Fruit fly (Drosophila melanogaster): ENCODE data around the gene CG32797.

CG32797 gene

DNA sequence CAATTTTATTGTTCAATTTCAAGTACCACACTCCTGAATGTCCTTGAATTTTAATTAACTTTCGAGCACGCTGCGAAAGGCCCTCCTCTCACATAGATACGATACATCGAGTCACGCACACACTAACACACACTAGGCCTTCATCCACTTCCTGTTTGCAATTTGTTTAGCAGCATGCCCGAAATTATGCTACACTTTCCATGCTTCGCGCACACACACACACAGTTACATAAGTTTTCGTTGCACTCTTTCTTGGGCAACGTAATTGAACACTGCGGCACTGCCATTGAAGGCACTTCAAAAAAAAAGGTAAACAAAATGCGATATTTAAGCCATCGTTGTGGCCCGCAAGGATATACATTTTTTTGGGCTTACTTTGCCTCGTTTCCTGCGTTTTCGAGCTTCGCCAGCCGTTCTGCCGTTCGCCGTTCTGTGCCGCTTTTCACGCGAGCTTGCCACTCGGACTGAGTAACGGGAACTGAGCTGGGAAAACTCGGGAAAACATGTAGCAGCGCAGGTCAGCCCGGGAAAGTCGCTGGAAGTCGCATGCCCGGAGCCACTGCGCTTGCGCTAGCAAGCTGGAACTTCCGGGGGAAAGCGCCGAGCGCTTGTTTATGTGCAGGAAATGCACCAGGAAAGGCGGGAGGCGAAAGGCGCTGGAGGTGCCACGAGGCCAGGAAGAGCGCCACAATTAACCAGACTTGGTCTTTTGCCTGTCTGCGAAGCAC, 42.4 kb downstream of the CG32797 start:
- TF ChIP-seq CG6792 (GFP tag; optimal IDR thresholded peaks at IDR 0.05) (peak; percentile 4), CG10631 (GFP tag; optimal IDR thresholded peaks at IDR 0.05) (no peak), pdm3 (GFP tag; optimal IDR thresholded peaks at IDR 0.05) (peak; percentile 6), achi (GFP tag; optimal IDR thresholded peaks at IDR 0.05) (peak; percentile 23), Met (GFP tag; optimal IDR thresholded peaks at IDR 0.05) (peak; percentile 12), spab (GFP tag; optimal IDR thresholded peaks at IDR 0.05) (no peak), net (GFP tag; optimal IDR thresholded peaks at IDR 0.05) (peak; percentile 11), CG1621 (tag; optimal IDR thresholded peaks at IDR 0.05) (no peak), fd59A (GFP tag; optimal IDR thresholded peaks at IDR 0.05) (peak; percentile 11), OdsH (GFP tag; optimal IDR thresholded peaks at IDR 0.05) (peak; percentile 13), Eip75B (GFP tag; optimal IDR thresholded peaks at IDR 0.05) (peak; percentile 21), CG6854 (GFP tag; optimal IDR thresholded peaks at IDR 0.05) (peak; percentile 17), topi (GFP tag; optimal IDR thresholded peaks at IDR 0.05) (no peak), CG6163 (GFP tag; IDR thresholded peaks at IDR 0.05) (peak; percentile 39; the same call in 1 of the 3 replicates), CG34406 (GFP tag; optimal IDR thresholded peaks at IDR 0.05) (peak; percentile 48), lz (GFP tag; optimal IDR thresholded peaks at IDR 0.05) (peak; percentile 11), Eip78C (GFP tag) (peak; percentile 74), eg (GFP tag; IDR thresholded peaks at IDR 0.05) (0 out of 3 replicates have a peak, but pooled peaks have one; percentile 35), CG9139 (GFP tag; optimal IDR thresholded peaks at IDR 0.05) (peak; percentile 7), CG8632 (GFP tag; optimal IDR thresholded peaks at IDR 0.05) (peak; percentile 9), Sox102F (GFP tag; optimal IDR thresholded peaks at IDR 0.05) (no peak), ss (GFP tag; optimal IDR thresholded peaks at IDR 0.05) (peak in 1 of 2 experiments; percentile 35), CG3919 (GFP tag; optimal IDR thresholded peaks at IDR 0.05) (peak; percentile 33), salr (GFP tag; optimal IDR thresholded peaks at IDR 0.05) (peak in 1 of 2 experiments; percentile 51), Ets96B (tag; optimal IDR thresholded peaks at IDR 0.05) (no peak)

All from whole organism, prepupa.